Worm (Caenorhabditis elegans) whole organism, early embryonic: ENCODE data around the gene ZK632.12.

Experiments used
- B0310.2 ChIP-seq: sonication (generic microtip); optimal IDR thresholded peaks from 2 replicates; lab custom pipeline; 2016; ENCODE audit warnings: mild to moderate bottlenecking, missing genetic modification characterization, missing compliant biosample characterization
- F13C5.2 ChIP-seq: sonication (generic microtip); optimal IDR thresholded peaks from 2 replicates; lab custom pipeline; 2017; ENCODE audit warnings: mild to moderate bottlenecking, missing genetic modification characterization, inconsistent platforms, missing compliant biosample characterization
- aly-1 ChIP-seq: sonication (generic microtip); optimal IDR thresholded peaks from 2 replicates; lab custom pipeline; 2016; ENCODE audit warnings: missing genetic modification characterization, missing compliant biosample characterization
- ama-1 ChIP-seq: fragments of 150-350 bp; optimal IDR thresholded peaks from 2 replicates; lab custom pipeline; 2014
- ceh-13 ChIP-seq: fragments of 200-800 bp; sonication (Bioruptor generic); optimal IDR thresholded peaks from 2 replicates; lab custom pipeline; 2018; ENCODE audit warnings: mild to moderate bottlenecking, missing genetic modification characterization, missing compliant biosample characterization
- ceh-36 ChIP-seq: sonication (generic microtip); optimal IDR thresholded peaks from 2 replicates; lab custom pipeline; 2016; ENCODE audit warnings: missing genetic modification characterization, inconsistent platforms, missing compliant biosample characterization
- ets-7 ChIP-seq: sonication (generic microtip); optimal IDR thresholded peaks from 2 replicates; lab custom pipeline; 2016; ENCODE audit warnings: missing genotype, missing genetic modification characterization, missing compliant biosample characterization
- flt-1 ChIP-seq: fragments of 200-800 bp; sonication (Bioruptor generic); IDR thresholded peaks from 2 replicates; pipeline ENCODE4 v1.3.6; 2022; ENCODE audit warnings: missing genetic modification characterization, missing compliant biosample characterization
- hmbx-1 ChIP-seq: sonication (generic microtip); optimal IDR thresholded peaks from 2 replicates; lab custom pipeline; 2016; ENCODE audit warnings: mild to moderate bottlenecking, missing genetic modification characterization, missing compliant biosample characterization
- hmg-4 ChIP-seq: fragments of 200-800 bp; sonication (Bioruptor generic); optimal IDR thresholded peaks from 2 replicates; lab custom pipeline; 2018; ENCODE audit warnings: mild to moderate bottlenecking, missing genetic modification characterization, missing compliant biosample characterization
- hnd-1 ChIP-seq: sonication (generic microtip); optimal IDR thresholded peaks from 2 replicates; lab custom pipeline; 2016; ENCODE audit warnings: missing genetic modification characterization, missing compliant biosample characterization
- pes-1 ChIP-seq: fragments of 200-800 bp; sonication (Bioruptor generic); IDR thresholded peaks from 2 replicates; pipeline ENCODE4 v1.3.6; 2022; ENCODE audit warnings: missing genetic modification reagents, missing genetic modification characterization, missing compliant biosample characterization
- scrt-1 ChIP-seq: fragments of 200-800 bp; sonication (Bioruptor generic); IDR thresholded peaks from 2 replicates; pipeline ENCODE4 v1.3.6; 2022; ENCODE audit warnings: missing genetic modification characterization, missing compliant biosample characterization
- sea-1 ChIP-seq: fragments of 200-800 bp; sonication (Bioruptor generic); conservative IDR thresholded peaks from 2 replicates; pipeline ENCODE4 v1.3.6; 2022; ENCODE audit warnings: missing genetic modification characterization, missing compliant biosample characterization
- tbx-11 ChIP-seq: fragments of 200-800 bp; sonication (Bioruptor generic); IDR thresholded peaks from 2 replicates; pipeline ENCODE4 v1.3.6; 2022; ENCODE audit warnings: missing genetic modification characterization, missing compliant biosample characterization
- tbx-37 ChIP-seq: fragments of 200-800 bp; sonication (Bioruptor generic); conservative IDR thresholded peaks from 2 replicates; pipeline ENCODE4 v1.3.6; 2022; ENCODE audit warnings: missing genetic modification reagents, missing genetic modification characterization, missing compliant biosample characterization
- tra-4 ChIP-seq: sonication (generic microtip); optimal IDR thresholded peaks from 2 replicates; lab custom pipeline; 2017; ENCODE audit warnings: missing genetic modification characterization, missing compliant biosample characterization

Gene ZK632.12

DNA sequence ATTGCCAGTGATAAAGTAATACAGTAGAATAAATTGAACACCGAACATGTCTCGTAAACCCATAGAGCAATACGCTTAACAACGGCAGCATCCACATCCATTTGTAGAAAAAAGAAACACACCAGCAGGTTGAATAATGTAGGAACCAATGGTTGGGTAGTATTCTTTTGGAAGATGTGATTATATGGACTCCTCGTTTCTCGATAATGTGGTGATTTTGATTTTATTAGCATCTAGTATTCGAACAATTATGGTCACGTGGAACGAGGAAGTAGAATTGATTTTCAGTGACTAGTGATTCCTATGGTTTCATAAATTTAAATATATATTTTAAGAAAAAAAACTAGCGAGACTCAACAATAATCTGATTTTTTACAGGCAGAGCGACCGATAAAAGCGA lies 34.2 kb upstream of the ZK632.12 start, which contains the start of gene srxa-10:
Gene srxa-10, minus strand, starts transcription at position 101 of the 400 bp plus-strand sequence.
- TF ChIP-seq tbx-11 (GFP tag; lab: Robert Waterston, UW) (no peak), scrt-1 (GFP tag; lab: Robert Waterston, UW) (no peak), hnd-1 (tag; lab: Kevin White, UChicago) (no peak), aly-1 (tag; lab: Kevin White, UChicago) (no peak), tbx-37 (GFP tag; lab: Robert Waterston, UW) (no peak), ets-7 (tag; lab: Kevin White, UChicago) (no peak), sea-1 (GFP tag; lab: Robert Waterston, UW) (no peak), ama-1 (lab: Kevin White, UChicago) (no peak), ceh-13 (GFP tag; lab: Kevin White, UChicago) (no peak), ceh-36 (tag; lab: Kevin White, UChicago) (no peak), pes-1 (GFP tag; lab: Robert Waterston, UW) (no peak), F13C5.2 (no peak), hmg-4 (GFP tag; lab: Kevin White, UChicago) (no peak), hmbx-1 (tag; lab: Kevin White, UChicago) (no peak), flt-1 (GFP tag; lab: Robert Waterston, UW) (no peak), B0310.2 (tag; lab: Kevin White, UChicago) (no peak), tra-4 (tag; lab: Kevin White, UChicago) (no peak)

DNA sequence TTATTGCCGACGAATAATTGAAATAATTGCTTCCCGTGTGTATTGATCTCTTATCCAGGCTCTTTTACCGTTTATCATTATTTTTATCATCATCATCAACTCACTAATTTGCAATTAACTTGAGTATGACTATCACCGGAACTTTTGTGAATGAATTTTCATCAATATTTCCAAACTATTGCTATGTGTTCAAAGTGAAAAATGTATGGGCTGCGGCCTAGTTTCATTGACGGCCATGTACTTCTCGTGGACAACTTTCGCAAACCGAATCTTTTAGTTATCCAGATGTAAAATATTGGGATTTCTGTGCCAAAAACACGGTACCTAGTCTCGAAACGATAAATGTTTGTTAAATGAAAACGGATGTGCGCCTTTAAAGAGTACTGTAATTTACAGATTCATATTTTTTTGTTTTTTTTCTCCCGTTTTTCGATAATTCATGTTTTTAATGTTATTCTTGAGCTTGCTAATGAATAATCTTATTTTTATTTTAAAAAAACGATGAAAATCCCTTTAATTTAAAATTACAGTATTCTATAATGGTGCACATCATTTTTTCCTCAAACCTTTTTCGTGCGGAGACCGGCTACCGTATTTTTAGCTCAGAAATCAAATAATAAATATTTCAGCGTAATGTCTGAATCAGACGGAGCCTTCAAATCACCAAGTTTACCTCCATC lies 32.0 kb upstream of the ZK632.12 start, which contains the start of gene ZK632.2:
Gene ZK632.2, plus strand, starts transcription at position 630 of the 680 bp plus-strand sequence.
- TF ChIP-seq hnd-1 (tag; lab: Kevin White, UChicago) (no peak), ama-1 (lab: Kevin White, UChicago) (no peak), tbx-11 (GFP tag; lab: Robert Waterston, UW) (no peak), ceh-13 (GFP tag; lab: Kevin White, UChicago) (no peak), hmbx-1 (tag; lab: Kevin White, UChicago) (no peak), hmg-4 (GFP tag; lab: Kevin White, UChicago) (no peak), pes-1 (GFP tag; lab: Robert Waterston, UW) (no peak), scrt-1 (GFP tag; lab: Robert Waterston, UW) (no peak), ets-7 (tag; lab: Kevin White, UChicago) (no peak), B0310.2 (tag; lab: Kevin White, UChicago) (no peak), tra-4 (tag; lab: Kevin White, UChicago) (no peak), ceh-36 (tag; lab: Kevin White, UChicago) (no peak), F13C5.2 (no peak), tbx-37 (GFP tag; lab: Robert Waterston, UW) (no peak), aly-1 (tag; lab: Kevin White, UChicago) (no peak)

DNA sequence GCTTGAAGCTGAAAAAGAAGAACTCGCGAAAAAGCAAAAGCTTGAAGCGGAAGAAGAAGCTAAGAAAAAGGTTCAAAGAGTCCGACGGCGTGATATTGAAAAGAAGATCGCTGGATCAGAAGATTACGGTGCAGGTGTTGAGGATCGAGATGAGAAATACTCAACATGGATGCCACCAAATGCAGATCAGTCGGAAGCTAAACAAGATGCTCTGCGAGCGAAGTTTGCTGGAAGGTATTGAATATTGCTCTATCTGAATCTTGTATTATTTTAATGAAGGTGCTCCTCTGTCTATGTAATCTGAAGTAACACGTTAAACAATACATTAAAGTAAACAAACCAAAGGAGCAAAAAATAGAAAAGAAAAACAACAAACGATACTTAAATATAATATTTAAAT lies 28.6 kb upstream of the ZK632.12 start:
- no peak for TF ChIP-seq tra-4 (tag; lab: Kevin White, UChicago)
- TF ChIP-seq ceh-13 (GFP tag; lab: Kevin White, UChicago) = no peak
- no peak for TF ChIP-seq ets-7 (tag; lab: Kevin White, UChicago)
- TF ChIP-seq flt-1 (GFP tag; lab: Robert Waterston, UW) = no peak
- no peak for TF ChIP-seq aly-1 (tag; lab: Kevin White, UChicago)
- TF ChIP-seq pes-1 (GFP tag; lab: Robert Waterston, UW) = no peak
- no peak for TF ChIP-seq scrt-1 (GFP tag; lab: Robert Waterston, UW)
- no peak for TF ChIP-seq tbx-11 (GFP tag; lab: Robert Waterston, UW)
- TF ChIP-seq B0310.2 (tag; lab: Kevin White, UChicago) = no peak
- no peak for TF ChIP-seq F13C5.2
- TF ChIP-seq tbx-37 (GFP tag; lab: Robert Waterston, UW) = no peak
- TF ChIP-seq hnd-1 (tag; lab: Kevin White, UChicago) = no peak
- TF ChIP-seq sea-1 (GFP tag; lab: Robert Waterston, UW) = no peak
- TF ChIP-seq hmg-4 (GFP tag; lab: Kevin White, UChicago) = no peak
- TF ChIP-seq hmbx-1 (tag; lab: Kevin White, UChicago) = no peak
- no peak for TF ChIP-seq ama-1 (lab: Kevin White, UChicago)
- TF ChIP-seq ceh-36 (tag; lab: Kevin White, UChicago) = no peak

DNA sequence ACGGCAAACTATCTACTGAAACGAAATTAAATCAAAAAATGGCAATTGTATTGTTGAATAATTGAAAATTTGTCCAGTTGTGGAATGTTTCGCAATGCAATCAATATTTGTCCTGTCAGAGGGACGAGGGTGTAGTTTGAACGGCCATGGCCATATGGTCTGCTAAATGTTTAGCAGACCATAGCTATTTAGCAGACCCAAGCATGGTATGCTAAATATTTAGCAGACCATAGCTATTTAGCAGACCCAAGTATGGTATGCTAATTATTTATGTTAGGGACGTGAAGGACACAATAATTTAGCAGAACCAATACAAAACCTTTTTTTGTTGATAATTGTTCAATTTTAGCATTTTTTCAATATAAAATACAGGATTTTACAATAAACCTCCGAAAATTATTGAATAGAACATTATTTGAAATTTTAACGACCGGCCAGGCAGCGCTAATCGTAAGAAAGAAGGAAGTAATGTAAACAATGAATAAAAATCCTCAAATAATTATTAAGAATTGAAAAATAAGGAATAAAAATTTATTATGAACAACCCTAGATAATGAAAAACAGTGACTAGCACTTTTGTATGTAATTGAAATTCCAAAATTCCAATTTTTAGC lies 25.5 kb upstream of the ZK632.12 start, which contains the start of gene riok-3:
Gene riok-3, minus strand, starts transcription at position 15 of the 614 bp plus-strand sequence.
- TF ChIP-seq tbx-11 (GFP tag; lab: Robert Waterston, UW) (no peak), flt-1 (GFP tag; lab: Robert Waterston, UW) (no peak), ets-7 (tag; lab: Kevin White, UChicago) (no peak), ama-1 (lab: Kevin White, UChicago) (no peak), aly-1 (tag; lab: Kevin White, UChicago) (no peak), tra-4 (tag; lab: Kevin White, UChicago) (no peak), ceh-13 (GFP tag; lab: Kevin White, UChicago) (no peak), F13C5.2 (no peak), hmg-4 (GFP tag; lab: Kevin White, UChicago) (no peak), hnd-1 (tag; lab: Kevin White, UChicago) (no peak), sea-1 (GFP tag; lab: Robert Waterston, UW) (no peak)

DNA sequence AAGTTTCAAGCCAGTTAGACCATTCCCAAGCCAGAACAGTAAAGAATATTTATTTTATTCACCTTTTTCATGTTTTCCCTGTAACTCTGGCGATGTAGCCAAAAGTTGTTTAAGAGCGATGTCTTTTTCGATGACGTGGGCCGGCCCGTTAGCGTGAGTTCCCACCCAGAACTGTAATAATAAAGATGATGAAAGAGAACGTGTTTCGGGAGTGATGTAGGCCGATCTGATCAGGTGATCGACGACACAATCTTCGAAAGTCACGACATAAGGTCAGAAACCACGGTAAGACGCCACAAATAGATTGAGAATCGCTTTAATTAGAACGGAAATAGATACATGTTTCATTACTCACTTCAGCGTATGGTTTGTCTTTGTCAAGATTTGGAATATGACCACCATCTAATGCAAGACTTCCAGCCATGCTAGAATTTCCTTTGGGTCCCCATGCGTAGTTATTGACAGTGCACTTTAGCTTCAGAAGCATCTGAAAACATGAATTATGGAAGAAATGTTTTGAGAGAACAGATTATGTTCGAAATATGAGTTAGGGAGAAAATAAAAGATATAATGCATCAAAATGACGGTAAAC lies 23.5 kb upstream of the ZK632.12 start, which contains the start of gene ZK632.4:
Gene ZK632.4, minus strand, starts transcription at position 487 of the 592 bp plus-strand sequence.
- TF ChIP-seq flt-1 (GFP tag; lab: Robert Waterston, UW) = no peak
- TF ChIP-seq hmg-4 (GFP tag; lab: Kevin White, UChicago) = no peak
- TF ChIP-seq pes-1 (GFP tag; lab: Robert Waterston, UW) = no peak
- TF ChIP-seq tbx-11 (GFP tag; lab: Robert Waterston, UW) = no peak
- no peak for TF ChIP-seq hnd-1 (tag; lab: Kevin White, UChicago)
- TF ChIP-seq ceh-13 (GFP tag; lab: Kevin White, UChicago) = no peak
- no peak for TF ChIP-seq aly-1 (tag; lab: Kevin White, UChicago)
- TF ChIP-seq sea-1 (GFP tag; lab: Robert Waterston, UW) = no peak
- no peak for TF ChIP-seq ama-1 (lab: Kevin White, UChicago)
- TF ChIP-seq ceh-36 (tag; lab: Kevin White, UChicago) = no peak
